Fruit fly (Drosophila melanogaster): ENCODE results near the gene ATPsynbetaL.

ATPsynbetaL gene

DNA sequence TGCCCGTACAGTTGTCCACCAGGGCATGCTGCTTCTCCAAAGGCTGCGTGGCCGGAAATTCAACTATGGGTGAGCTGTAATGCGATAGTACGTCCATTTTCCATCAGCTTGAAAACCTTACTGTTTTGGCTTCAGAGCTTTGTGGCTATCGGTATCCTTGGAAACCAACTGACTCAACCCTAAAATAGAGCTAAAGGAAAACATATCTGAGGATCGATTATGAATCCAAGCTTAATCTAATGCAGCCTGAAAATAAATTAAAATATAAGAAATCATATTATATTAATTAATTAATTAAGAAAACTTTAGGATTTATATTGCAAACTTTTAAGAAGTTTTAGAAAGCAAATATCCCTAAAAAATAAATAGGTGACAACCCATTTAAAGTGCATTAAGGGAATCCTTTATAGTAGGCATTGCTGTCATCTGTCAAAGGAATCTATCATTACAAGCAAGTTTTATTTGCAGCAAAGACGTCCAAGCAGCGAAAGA, at the start of gene ATPsynbetaL, which contains the start of gene CG13074:
Gene ATPsynbetaL, plus strand, starts transcription at position 442 of the 492 bp plus-strand sequence.
Gene CG13074, minus strand, starts transcription at position 101 of the 492 bp plus-strand sequence.
- TF ChIP-seq CG8478 (optimal IDR thresholded peaks at IDR 0.05) (no peak), pan (optimal IDR thresholded peaks at IDR 0.05) (no peak), usp (GFP tag; optimal IDR thresholded peaks at IDR 0.05) (no peak), EcR (GFP tag; optimal IDR thresholded peaks at IDR 0.05) (no peak), psq (optimal IDR thresholded peaks at IDR 0.05) (no peak), Dll (optimal IDR thresholded peaks at IDR 0.05) (no peak)

DNA sequence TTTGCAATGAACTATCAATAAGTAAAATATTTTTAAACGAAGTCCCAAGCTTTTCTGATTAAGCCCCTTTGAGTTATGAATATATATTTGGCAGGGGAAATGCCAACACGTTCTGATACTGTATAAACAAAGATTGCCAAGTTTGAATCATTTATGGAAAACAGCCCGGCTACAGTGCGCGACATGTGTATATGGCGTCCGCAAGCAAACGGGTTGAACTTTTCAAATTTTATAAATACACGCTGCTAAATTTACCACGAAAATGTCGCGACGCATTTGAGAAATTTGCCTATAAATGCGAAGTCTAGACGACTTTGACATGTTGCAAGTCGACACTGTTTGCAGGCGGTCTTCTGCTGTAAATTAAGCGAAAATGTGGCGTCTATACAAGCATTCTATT, 49.5 kb upstream of the ATPsynbetaL start:
- no peak for TF ChIP-seq psq (optimal IDR thresholded peaks at IDR 0.05)
- TF ChIP-seq CG8478 (optimal IDR thresholded peaks at IDR 0.05): no peak
- TF ChIP-seq Dll (optimal IDR thresholded peaks at IDR 0.05): no peak
- no peak for TF ChIP-seq EcR (GFP tag; optimal IDR thresholded peaks at IDR 0.05)
- no peak for TF ChIP-seq pan (optimal IDR thresholded peaks at IDR 0.05)
- TF ChIP-seq usp (GFP tag; optimal IDR thresholded peaks at IDR 0.05): no peak

DNA sequence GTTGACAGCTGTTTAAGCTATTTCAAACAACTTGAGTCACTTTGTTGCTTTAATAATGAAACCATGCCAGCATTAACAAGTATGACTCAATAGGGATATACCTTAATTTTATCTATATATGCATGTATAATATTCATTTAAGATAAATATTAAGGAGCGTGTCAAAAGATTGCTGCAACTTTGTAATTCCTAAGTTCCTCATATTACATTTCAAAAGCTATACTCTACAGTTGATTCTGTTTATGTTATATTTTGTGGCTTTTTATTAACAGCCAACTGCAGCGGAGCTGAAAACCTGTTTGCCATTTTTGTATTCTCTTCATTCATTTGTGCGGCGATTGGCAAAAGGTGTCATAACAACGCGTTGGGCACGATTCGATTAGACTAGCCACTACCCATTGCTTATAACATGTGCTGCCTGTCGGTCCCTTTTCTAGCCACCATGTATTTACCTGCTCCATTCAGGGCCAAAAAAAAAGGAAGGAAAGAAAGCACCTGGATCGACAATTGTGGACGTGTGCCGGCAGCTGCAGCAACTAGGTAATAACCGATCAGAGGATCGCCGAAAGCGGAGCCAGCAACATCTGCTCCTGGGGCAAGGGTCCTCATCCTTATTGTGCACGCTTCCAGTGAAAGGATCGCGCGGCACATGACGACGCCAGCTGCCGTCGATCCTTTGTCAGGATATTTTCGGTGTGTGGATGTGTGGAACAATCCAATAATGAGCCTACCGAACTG, 48.7 kb upstream of the ATPsynbetaL start:
- TF ChIP-seq CG8478 (optimal IDR thresholded peaks at IDR 0.05) (no peak), usp (GFP tag; optimal IDR thresholded peaks at IDR 0.05) (no peak), EcR (GFP tag; optimal IDR thresholded peaks at IDR 0.05) (no peak), pan (optimal IDR thresholded peaks at IDR 0.05) (no peak), Dll (optimal IDR thresholded peaks at IDR 0.05) (no peak), psq (optimal IDR thresholded peaks at IDR 0.05) (no peak)

DNA sequence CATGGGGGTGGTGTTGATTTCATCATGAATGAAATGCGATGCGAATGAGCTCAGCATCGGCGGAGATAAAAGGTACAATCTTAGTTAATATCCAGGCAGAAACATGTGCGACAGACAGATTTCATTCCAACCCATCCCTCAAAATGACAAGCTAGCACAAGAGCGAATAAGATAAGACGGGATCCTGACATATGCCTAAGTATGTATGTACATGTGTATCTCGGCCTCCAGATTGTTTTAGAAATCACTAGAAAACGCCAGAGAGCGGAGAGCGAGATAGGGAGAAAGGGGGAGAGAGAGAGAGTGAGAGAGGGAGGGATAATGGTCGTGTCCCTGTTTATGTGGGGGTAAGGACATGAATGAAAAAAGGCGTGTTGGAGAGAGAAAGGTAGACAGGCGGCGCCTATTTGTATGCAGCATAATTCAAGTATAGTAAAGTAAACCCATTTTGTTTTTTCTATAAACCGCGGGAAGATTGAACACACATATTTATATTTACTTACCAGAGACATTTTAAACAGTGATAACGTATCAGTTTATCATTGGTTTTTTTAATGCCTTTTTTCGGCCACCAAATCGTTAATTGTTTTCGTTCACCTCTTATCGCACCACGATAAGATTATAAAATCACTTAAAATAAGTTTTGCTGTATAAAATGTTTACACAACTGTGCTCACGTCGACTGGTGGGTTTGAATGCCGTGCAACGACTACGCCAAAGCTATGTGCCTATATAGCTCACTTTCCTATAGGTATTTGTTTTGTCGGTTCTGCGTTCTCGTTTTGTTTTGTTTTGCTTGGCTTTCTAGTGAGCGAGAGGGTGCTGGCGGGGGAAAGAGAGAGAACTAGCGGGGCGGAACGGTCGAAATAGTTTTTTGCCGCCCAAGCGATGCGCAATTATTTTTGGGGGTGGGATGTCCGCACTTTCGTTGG, 47.4 kb upstream of the ATPsynbetaL start:
- TF ChIP-seq CG8478 (optimal IDR thresholded peaks at IDR 0.05): no peak
- no peak for TF ChIP-seq EcR (GFP tag; optimal IDR thresholded peaks at IDR 0.05)
- TF ChIP-seq pan (optimal IDR thresholded peaks at IDR 0.05): no peak
- no peak for TF ChIP-seq Dll (optimal IDR thresholded peaks at IDR 0.05)

DNA sequence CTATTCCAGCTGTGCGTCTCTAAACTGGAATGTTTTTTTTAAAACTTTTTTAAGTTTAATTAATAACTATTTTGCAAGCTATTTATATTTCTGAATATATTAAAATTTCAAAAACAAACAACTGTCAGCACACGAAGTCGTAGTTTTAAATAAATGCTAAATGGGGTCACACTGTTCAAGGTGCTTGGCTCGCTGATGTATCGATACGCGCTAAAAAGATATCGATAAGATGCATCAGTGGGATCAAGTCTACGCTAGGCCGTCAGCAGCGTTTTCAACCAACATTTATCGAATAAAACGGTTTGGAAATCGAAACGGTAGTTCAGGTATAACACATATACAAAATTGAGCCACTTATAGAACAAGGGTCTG, 46.8 kb upstream of the ATPsynbetaL start, which contains the start of gene Diap1:
Gene Diap1, minus strand, starts transcription at position 148 of the 372 bp plus-strand sequence.
- no peak for TF ChIP-seq psq (optimal IDR thresholded peaks at IDR 0.05)
- no peak for TF ChIP-seq CG8478 (optimal IDR thresholded peaks at IDR 0.05)
- TF ChIP-seq Dll (optimal IDR thresholded peaks at IDR 0.05): no peak
- TF ChIP-seq EcR (GFP tag; optimal IDR thresholded peaks at IDR 0.05): no peak
- no peak for TF ChIP-seq usp (GFP tag; optimal IDR thresholded peaks at IDR 0.05)
- no peak for TF ChIP-seq pan (optimal IDR thresholded peaks at IDR 0.05)

DNA sequence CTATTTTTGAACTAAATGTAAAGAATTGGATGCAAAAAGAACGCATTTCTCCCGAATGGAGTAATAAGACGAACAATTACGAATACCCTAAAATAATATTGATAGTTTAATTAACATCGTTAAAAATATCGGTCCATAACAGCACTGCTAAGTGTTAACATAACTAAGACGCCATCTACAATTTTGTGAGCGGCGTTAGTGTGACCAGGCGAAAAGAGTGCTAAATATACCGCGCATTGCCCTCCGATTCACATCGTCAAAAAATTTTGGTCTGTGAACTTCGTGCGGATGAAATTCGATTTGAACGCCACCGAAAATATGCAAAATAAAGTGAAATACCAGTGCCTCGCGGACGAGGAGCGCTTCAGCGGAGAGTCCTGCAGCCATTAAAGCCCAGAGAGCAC, 45.9 kb upstream of the ATPsynbetaL start, which contains the start of gene Mbs:
Gene Mbs, plus strand, starts transcription at position 241 of the 404 bp plus-strand sequence.
- TF ChIP-seq Dll (optimal IDR thresholded peaks at IDR 0.05) (no peak), pan (optimal IDR thresholded peaks at IDR 0.05) (no peak), EcR (GFP tag; optimal IDR thresholded peaks at IDR 0.05) (no peak), psq (optimal IDR thresholded peaks at IDR 0.05) (no peak), usp (GFP tag; optimal IDR thresholded peaks at IDR 0.05) (no peak), CG8478 (optimal IDR thresholded peaks at IDR 0.05) (no peak)

DNA sequence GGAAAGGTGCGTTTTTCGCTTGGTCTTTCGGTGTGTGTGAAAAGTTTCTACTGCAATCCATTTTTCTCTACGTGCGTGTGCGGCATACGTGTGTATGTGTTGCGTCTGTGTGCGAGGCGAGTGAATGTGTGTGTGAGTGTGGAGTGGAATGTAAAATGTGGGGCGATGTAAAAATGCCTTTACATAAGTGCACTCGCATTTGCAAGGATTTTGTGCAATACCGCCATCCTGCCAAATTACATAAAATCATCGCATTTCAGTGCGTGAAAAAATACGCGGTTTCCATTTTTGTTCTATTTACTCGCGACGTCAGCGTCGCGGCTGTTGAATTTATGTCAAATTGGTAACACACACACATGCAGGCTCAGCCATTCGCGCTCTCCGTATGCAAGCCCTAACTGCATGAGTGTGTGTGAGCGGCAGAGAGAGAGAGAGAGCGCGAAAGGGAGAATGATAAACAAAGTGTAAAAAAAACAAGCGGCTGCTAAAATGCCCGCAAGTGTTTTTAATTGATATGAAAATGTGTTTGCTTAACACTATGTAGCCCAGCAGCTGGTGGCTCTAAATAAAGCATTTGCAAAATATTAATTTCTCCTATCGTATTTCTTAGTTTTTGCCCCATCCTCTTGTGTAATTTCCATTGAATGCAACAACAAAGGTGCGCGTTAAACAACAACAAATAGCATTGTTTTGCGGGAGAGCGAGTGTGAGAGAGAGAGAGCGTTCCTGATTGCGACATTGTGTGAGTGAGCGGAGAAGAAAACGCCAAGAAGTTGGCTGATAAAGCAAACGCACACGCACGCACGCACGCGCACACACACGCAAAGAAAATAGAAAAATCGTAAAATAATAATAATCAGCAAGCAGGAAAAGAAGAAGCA, 45.2 kb upstream of the ATPsynbetaL start:
- no peak for TF ChIP-seq usp (GFP tag; optimal IDR thresholded peaks at IDR 0.05)
- TF ChIP-seq psq (optimal IDR thresholded peaks at IDR 0.05): no peak
- TF ChIP-seq EcR (GFP tag; optimal IDR thresholded peaks at IDR 0.05): no peak
- TF ChIP-seq CG8478 (optimal IDR thresholded peaks at IDR 0.05): peak; percentile 99
- TF ChIP-seq pan (optimal IDR thresholded peaks at IDR 0.05): peak; percentile 66
- TF ChIP-seq Dll (optimal IDR thresholded peaks at IDR 0.05): peak; percentile 84

DNA sequence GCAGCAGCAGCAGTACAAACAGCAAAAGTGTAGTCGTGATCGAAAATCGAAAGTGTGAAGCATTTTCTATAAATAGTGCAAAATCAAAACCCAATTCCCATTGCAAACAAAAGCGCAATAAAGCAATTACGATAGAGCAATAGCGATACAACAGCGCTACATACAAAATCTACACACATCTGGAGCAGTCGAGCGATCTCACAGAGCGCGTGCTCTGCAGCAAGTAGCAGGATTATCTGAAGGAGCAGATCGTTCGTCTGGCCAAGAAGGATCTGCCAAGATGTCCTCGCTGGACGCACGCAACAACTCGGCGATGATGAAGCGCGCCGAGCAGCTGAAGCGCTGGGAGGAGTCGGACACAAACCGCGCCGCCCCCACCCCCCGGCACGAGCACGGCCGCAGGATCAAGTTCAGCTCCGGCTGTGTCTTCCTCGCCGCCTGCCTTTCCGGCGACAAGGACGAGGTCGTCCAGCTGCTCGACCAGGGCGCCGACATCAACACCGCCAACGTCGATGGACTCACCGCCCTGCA, 44.5 kb upstream of the ATPsynbetaL start:
- TF ChIP-seq usp (GFP tag; optimal IDR thresholded peaks at IDR 0.05) (no peak), EcR (GFP tag; optimal IDR thresholded peaks at IDR 0.05) (no peak), pan (optimal IDR thresholded peaks at IDR 0.05) (no peak), CG8478 (optimal IDR thresholded peaks at IDR 0.05) (no peak), psq (optimal IDR thresholded peaks at IDR 0.05) (no peak), Dll (optimal IDR thresholded peaks at IDR 0.05) (no peak)

DNA sequence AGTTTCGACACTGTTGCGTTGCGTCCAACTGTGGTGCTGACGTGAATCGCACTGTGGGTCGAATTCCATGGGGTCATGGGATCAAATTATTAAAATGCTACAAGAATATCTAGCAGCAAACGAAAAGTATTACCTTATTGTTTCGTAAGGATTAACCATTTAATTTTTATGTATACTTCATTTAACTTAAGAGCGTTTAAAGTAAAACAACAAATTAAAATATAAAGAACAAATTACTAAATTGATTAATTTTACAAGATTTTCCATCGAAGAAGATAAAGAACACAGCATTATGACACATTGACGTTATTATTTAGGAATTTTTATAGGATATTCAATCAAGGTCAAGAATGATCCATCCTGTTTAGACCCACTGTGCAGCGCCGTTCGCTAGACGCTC, 43.5 kb upstream of the ATPsynbetaL start:
- TF ChIP-seq EcR (GFP tag; optimal IDR thresholded peaks at IDR 0.05): no peak
- no peak for TF ChIP-seq Dll (optimal IDR thresholded peaks at IDR 0.05)
- no peak for TF ChIP-seq pan (optimal IDR thresholded peaks at IDR 0.05)
- no peak for TF ChIP-seq usp (GFP tag; optimal IDR thresholded peaks at IDR 0.05)
- no peak for TF ChIP-seq CG8478 (optimal IDR thresholded peaks at IDR 0.05)
- TF ChIP-seq psq (optimal IDR thresholded peaks at IDR 0.05): no peak

DNA sequence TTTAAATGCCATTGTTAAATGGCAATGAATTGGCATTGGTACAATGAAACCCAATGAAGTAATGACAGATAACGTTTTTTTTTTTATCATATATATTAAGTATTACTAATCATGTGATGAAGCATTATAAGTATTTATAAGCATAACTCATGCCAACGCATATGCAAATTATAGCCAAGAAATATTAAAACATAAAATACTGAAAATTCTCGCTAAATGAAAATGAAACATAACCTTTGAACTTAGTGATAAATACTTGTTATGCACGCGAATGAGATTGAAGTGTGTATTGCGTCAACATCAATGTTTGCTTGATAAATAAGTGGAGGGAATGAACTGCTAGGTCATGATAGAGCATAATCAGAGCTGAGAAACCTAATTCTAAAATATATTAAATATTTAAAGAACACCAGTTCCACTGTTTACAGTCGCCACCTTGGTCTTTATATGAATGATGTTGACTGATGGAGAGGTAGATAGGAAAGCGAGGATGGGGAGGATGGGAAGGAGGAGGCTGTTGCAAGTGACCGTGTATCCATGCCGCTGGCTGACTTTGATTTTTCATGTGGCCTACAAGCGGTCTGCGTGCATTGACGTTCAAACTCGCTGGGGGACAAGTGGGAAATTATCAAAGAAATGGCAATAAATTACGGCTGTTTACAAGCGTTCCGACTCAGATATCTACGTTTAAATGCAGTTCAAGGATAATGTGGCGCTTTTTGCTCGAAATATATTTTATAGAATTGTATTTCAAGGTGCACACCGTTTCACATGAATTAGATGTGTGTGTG, 41.3 kb upstream of the ATPsynbetaL start:
- TF ChIP-seq pan (optimal IDR thresholded peaks at IDR 0.05): no peak
- no peak for TF ChIP-seq EcR (GFP tag; optimal IDR thresholded peaks at IDR 0.05)
